Worm (Caenorhabditis elegans): ENCODE data around the gene T02G5.7.

The T02G5.7 gene

ce11 chrII:7122661-7123418 is 47.4 kb downstream of the T02G5.7 start, which contains the start of gene F10E7.11:
Gene F10E7.11 (minus strand): TSS chrII:7122892.
- peak; percentile 2 for TF ChIP-seq lin-15B (tag; optimal IDR thresholded peaks at IDR 0.05)
- TF ChIP-seq aly-2 (tag; optimal IDR thresholded peaks at IDR 0.05) = no peak
- peak; percentile 11 for TF ChIP-seq nfya-1 (tag; optimal IDR thresholded peaks at IDR 0.05; ENCODE audit: insufficient read depth)
- TF ChIP-seq skn-1 (tag; optimal IDR thresholded peaks at IDR 0.05) = no peak

- TF ChIP-seq ceh-82 (tag; optimal IDR thresholded peaks at IDR 0.05) = no peak
- TF ChIP-seq nhr-23 (tag; optimal IDR thresholded peaks at IDR 0.05) = no peak
- TF ChIP-seq pha-4 (tag; optimal IDR thresholded peaks at IDR 0.05) = no peak
- no peak for TF ChIP-seq nhr-76 (tag; optimal IDR thresholded peaks at IDR 0.05)
- no peak for TF ChIP-seq skn-1 (tag; optimal IDR thresholded peaks at IDR 0.05)
- TF ChIP-seq nhr-43 (tag; optimal IDR thresholded peaks at IDR 0.05; ENCODE audit: poor library complexity, severe bottlenecking) = no peak
Observed at ce11 chrII:7126457-7126856, 51.0 kb downstream of the T02G5.7 start, which contains the start of gene F10E7.1. Gene F10E7.1 (plus strand): TSS chrII:7126757.
